Worm (Caenorhabditis elegans) whole organism, L4 larva: ENCODE measurements around the gene C41C4.9.

ENCODE experiments used
- F26F4.8 ChIP-seq: fragments of 200-800 bp; sonication (Bioruptor generic); conservative IDR thresholded peaks from 2 replicates; pipeline ENCODE4 v1.3.6; 2022; ENCODE audit warnings: missing genetic modification characterization, missing compliant biosample characterization
- F49E8.2 ChIP-seq: sonication (generic microtip); optimal IDR thresholded peaks from 2 replicates; lab custom pipeline; 2016; ENCODE audit warnings: missing compliant biosample characterization, mild to moderate bottlenecking, missing genetic modification characterization, borderline replicate concordance
- aha-1 ChIP-seq: fragments of 150-350 bp; peaks from one replicate; lab custom pipeline; 2014; ENCODE audit warnings: missing biosample characterization, missing genetic modification characterization
- aly-2 ChIP-seq: sonication (generic microtip); optimal IDR thresholded peaks from 2 replicates; lab custom pipeline; 2018; ENCODE audit warnings: missing biosample characterization, missing genetic modification characterization
- ama-1 ChIP-seq: fragments of 150-350 bp; optimal IDR thresholded peaks from 2 replicates; lab custom pipeline; 2014; ENCODE audit warnings: inconsistent platforms, mixed read lengths
- ceh-20 ChIP-seq: fragments of 200-800 bp; sonication (Bioruptor generic); IDR thresholded peaks from 2 replicates; pipeline ENCODE4 v1.3.6; 2022; ENCODE audit warnings: missing genetic modification reagents, missing genetic modification characterization, missing compliant biosample characterization
- ceh-32 ChIP-seq: sonication (generic microtip); optimal IDR thresholded peaks from 2 replicates; lab custom pipeline; 2016; ENCODE audit warnings: mild to moderate bottlenecking, missing genetic modification characterization, missing compliant biosample characterization; ENCODE audit not compliant: poor library complexity
- ceh-82 ChIP-seq: sonication (generic microtip); optimal IDR thresholded peaks from 2 replicates; lab custom pipeline; 2017; ENCODE audit warnings: missing biosample characterization, missing genetic modification characterization
- ces-1 ChIP-seq: fragments of 150-350 bp; sonication (generic microtip); optimal IDR thresholded peaks from 4 replicates; lab custom pipeline; 2014; ENCODE audit warnings: missing biosample characterization, missing genetic modification reagents, missing genetic modification characterization
- daf-12 ChIP-seq: fragments of 150-350 bp; optimal IDR thresholded peaks from 2 replicates; lab custom pipeline; 2014; ENCODE audit warnings: missing biosample characterization, missing genetic modification reagents, missing genetic modification characterization
- dmd-6 ChIP-seq: fragments of 200-800 bp; sonication (Bioruptor generic); IDR thresholded peaks from 2 replicates; pipeline ENCODE4 v1.3.6; 2022; ENCODE audit warnings: missing genetic modification reagents, missing genetic modification characterization, missing compliant biosample characterization
- dmd-9 ChIP-seq: fragments of 200-800 bp; sonication (Bioruptor generic); IDR thresholded peaks from 2 replicates; pipeline ENCODE4 v1.3.6; 2022; ENCODE audit warnings: missing genetic modification reagents, missing genetic modification characterization, missing compliant biosample characterization
- dpl-1 ChIP-seq: fragments of 150-350 bp; optimal IDR thresholded peaks from 2 replicates; lab custom pipeline; 2014; ENCODE audit warnings: missing biosample characterization, missing genetic modification reagents, missing genetic modification characterization
- egl-27 ChIP-seq: sonication (generic microtip); optimal IDR thresholded peaks from 3 replicates; lab custom pipeline; 2017; ENCODE audit warnings: missing biosample characterization, missing genetic modification reagents, missing genetic modification characterization
- egl-43 ChIP-seq: fragments of 200-800 bp; sonication (Bioruptor generic); IDR thresholded peaks from 2 replicates; pipeline ENCODE4 v1.3.6; 2022; ENCODE audit warnings: missing genetic modification reagents, missing genetic modification characterization, missing compliant biosample characterization
- fkh-10 ChIP-seq: fragments of 150-350 bp; optimal IDR thresholded peaks from 2 replicates; lab custom pipeline; 2014; ENCODE audit warnings: missing biosample characterization, missing genetic modification reagents, missing genetic modification characterization
- fos-1 ChIP-seq: fragments of 150-350 bp; optimal IDR thresholded peaks from 2 replicates; lab custom pipeline; 2014; ENCODE audit warnings: missing biosample characterization, missing genetic modification characterization
- hif-1 ChIP-seq, 2 experiments: sonication (generic microtip); optimal IDR thresholded peaks; 2 replicates each; lab custom pipeline; 2016 to 2017; ENCODE audit warnings: missing compliant biosample characterization in 2 of 2, missing genetic modification characterization in 2 of 2, missing genetic modification reagents in 2 of 2, missing genotype in 2 of 2, mild to moderate bottlenecking in 1 of 2
- hlh-30 ChIP-seq: sonication (generic microtip); optimal IDR thresholded peaks from 2 replicates; lab custom pipeline; 2017; ENCODE audit warnings: antibody characterized with exemption, mild to moderate bottlenecking, missing genetic modification characterization, missing compliant biosample characterization; ENCODE audit not compliant: insufficient read depth
- hmg-1.1 ChIP-seq: fragments of 200-800 bp; sonication (Bioruptor generic); IDR thresholded peaks from 2 replicates; pipeline ENCODE4 v1.3.6; 2022; ENCODE audit warnings: missing genetic modification reagents, missing genetic modification characterization, missing compliant biosample characterization
- lin-29 ChIP-seq: fragments of 200-800 bp; sonication (Bioruptor generic); IDR thresholded peaks from 2 replicates; pipeline ENCODE4 v1.3.6; 2022; ENCODE audit warnings: missing genetic modification reagents, missing genetic modification characterization, missing compliant biosample characterization
- lin-39 ChIP-seq: fragments of 150-350 bp; optimal IDR thresholded peaks from 2 replicates; lab custom pipeline; 2014; ENCODE audit warnings: missing biosample characterization, missing genetic modification reagents, missing genetic modification characterization
- lsy-2 ChIP-seq, 2 experiments: fragments of 150-350 bp in 1 of 2; sonication (generic microtip) in 1 of 2; optimal IDR thresholded peaks; 2 replicates each; lab custom pipeline; 2014 to 2017; ENCODE audit warnings: missing biosample characterization in 2 of 2, missing genetic modification characterization in 2 of 2
- madf-5 ChIP-seq, 2 experiments: fragments of 200-800 bp; sonication (Bioruptor generic); IDR thresholded peaks; 2 replicates each; pipeline ENCODE4 v1.3.6; 2022; ENCODE audit warnings: missing compliant biosample characterization in 2 of 2, missing genetic modification characterization in 2 of 2
- mdl-1 ChIP-seq, 2 experiments: fragments of 150-350 bp in 1 of 2; sonication (generic microtip) in 1 of 2; optimal IDR thresholded peaks; 2 replicates each; lab custom pipeline; 2014 to 2017; ENCODE audit warnings: missing biosample characterization in 2 of 2, missing genetic modification characterization in 2 of 2
- mxl-2 ChIP-seq: fragments of 200-800 bp; sonication (Bioruptor generic); conservative IDR thresholded peaks from 2 replicates; pipeline ENCODE4 v1.3.6; 2022; ENCODE audit warnings: missing genetic modification reagents, missing genetic modification characterization, missing compliant biosample characterization
- mxl-3 ChIP-seq: fragments of 200-800 bp; sonication (Bioruptor generic); optimal IDR thresholded peaks from 2 replicates; lab custom pipeline; 2018; ENCODE audit warnings: mild to moderate bottlenecking, missing genetic modification characterization, missing compliant biosample characterization
- nhr-111 ChIP-seq: fragments of 200-800 bp; sonication (Bioruptor generic); optimal IDR thresholded peaks from 2 replicates; lab custom pipeline; 2018; ENCODE audit warnings: mild to moderate bottlenecking, missing genetic modification characterization, missing compliant biosample characterization
- nhr-237 ChIP-seq: sonication (generic microtip); optimal IDR thresholded peaks from 2 replicates; lab custom pipeline; 2017; ENCODE audit warnings: missing biosample characterization, missing genetic modification characterization
- nhr-25 ChIP-seq: sonication (generic microtip); optimal IDR thresholded peaks from 2 replicates; lab custom pipeline; 2017; ENCODE audit warnings: missing genetic modification characterization, mild to moderate bottlenecking, missing compliant biosample characterization, antibody characterized with exemption, moderate library complexity, borderline replicate concordance; ENCODE audit not compliant: insufficient read depth
- nhr-28 ChIP-seq: fragments of 150-350 bp; optimal IDR thresholded peaks from 2 replicates; lab custom pipeline; 2014; ENCODE audit warnings: missing biosample characterization, missing genetic modification characterization
- nhr-41 ChIP-seq: fragments of 200-800 bp; sonication (Bioruptor generic); IDR thresholded peaks from 2 replicates; pipeline ENCODE4 v1.3.6; 2022; ENCODE audit warnings: missing genetic modification reagents, missing genetic modification characterization, missing compliant biosample characterization
- nhr-48 ChIP-seq: sonication (generic microtip); optimal IDR thresholded peaks from 2 replicates; lab custom pipeline; 2016; ENCODE audit warnings: mild to moderate bottlenecking, missing genetic modification characterization, missing compliant biosample characterization
- nhr-6 ChIP-seq: fragments of 150-350 bp; optimal IDR thresholded peaks from 2 replicates; lab custom pipeline; 2014; ENCODE audit warnings: missing biosample characterization, missing genetic modification characterization
- php-3 ChIP-seq: fragments of 200-800 bp; sonication (Bioruptor generic); IDR thresholded peaks from 2 replicates; pipeline ENCODE4 v1.3.6; 2022; ENCODE audit warnings: missing genetic modification reagents, missing genetic modification characterization, missing compliant biosample characterization
- rbr-2 ChIP-seq: sonication (generic microtip); optimal IDR thresholded peaks from 2 replicates; lab custom pipeline; 2016; ENCODE audit warnings: missing genotype, missing genetic modification characterization, missing compliant biosample characterization
- saeg-2 ChIP-seq: fragments of 200-800 bp; sonication (Bioruptor generic); IDR thresholded peaks from 2 replicates; pipeline ENCODE4 v1.3.6; 2022; ENCODE audit warnings: missing genetic modification reagents, missing genetic modification characterization, missing compliant biosample characterization
- sdz-12 ChIP-seq: fragments of 200-800 bp; sonication (Bioruptor generic); optimal IDR thresholded peaks from 2 replicates; lab custom pipeline; 2018; ENCODE audit warnings: mild to moderate bottlenecking, missing genetic modification characterization, missing compliant biosample characterization
- set-16 ChIP-seq: fragments of 200-800 bp; sonication (Bioruptor generic); IDR thresholded peaks from 2 replicates; pipeline ENCODE4 v1.3.6; 2022; ENCODE audit warnings: missing genetic modification reagents, missing genetic modification characterization, missing compliant biosample characterization
- snpc-1.2 ChIP-seq: fragments of 200-800 bp; sonication (Bioruptor generic); IDR thresholded peaks from 2 replicates; pipeline ENCODE4 v1.3.6; 2022; ENCODE audit warnings: missing genetic modification reagents, missing genetic modification characterization, missing compliant biosample characterization
- snpc-4 ChIP-seq: fragments of 150-350 bp; optimal IDR thresholded peaks from 2 replicates; lab custom pipeline; 2014; ENCODE audit warnings: missing biosample characterization, missing genetic modification characterization
- spr-3 ChIP-seq: fragments of 200-800 bp; sonication (Bioruptor generic); optimal IDR thresholded peaks from 2 replicates; lab custom pipeline; 2018; ENCODE audit warnings: mild to moderate bottlenecking, missing genetic modification characterization, missing compliant biosample characterization
- tag-97 ChIP-seq: fragments of 200-800 bp; sonication (Bioruptor generic); IDR thresholded peaks from 2 replicates; pipeline ENCODE4 v1.3.6; 2022; ENCODE audit warnings: missing genetic modification characterization, missing compliant biosample characterization
- tra-1 ChIP-seq: fragments of 200-800 bp; sonication (Bioruptor generic); IDR thresholded peaks from 2 replicates; pipeline ENCODE4 v1.3.6; 2022; ENCODE audit warnings: missing genetic modification reagents, missing genetic modification characterization, missing compliant biosample characterization
- unc-62 ChIP-seq, 3 experiments: fragments of 150-350 bp in 1 of 3; sonication (generic microtip); optimal IDR thresholded peaks in 2 of 3; peaks in 1 of 3; 1 replicate in 1 of 3; 2 replicates in 2 of 3; lab custom pipeline; 2014 to 2017; ENCODE audit warnings: missing biosample characterization in 3 of 3, missing genetic modification characterization in 3 of 3, missing genetic modification reagents in 3 of 3, missing genotype in 1 of 3
- vab-7 ChIP-seq: fragments of 200-800 bp; sonication (Bioruptor generic); IDR thresholded peaks from 2 replicates; pipeline ENCODE4 v1.3.6; 2022; ENCODE audit warnings: missing genetic modification reagents, missing genetic modification characterization, missing compliant biosample characterization
- zfp-2 ChIP-seq: sonication (generic microtip); optimal IDR thresholded peaks from 2 replicates; lab custom pipeline; 2016; ENCODE audit warnings: mild to moderate bottlenecking, missing genetic modification characterization, missing compliant biosample characterization
- zfp-3 ChIP-seq: fragments of 200-800 bp; sonication (Bioruptor generic); conservative IDR thresholded peaks from 2 replicates; pipeline ENCODE4 v1.3.6; 2022; ENCODE audit warnings: missing genetic modification reagents, missing genetic modification characterization, missing compliant biosample characterization
- ztf-11 ChIP-seq: fragments of 150-350 bp; optimal IDR thresholded peaks from 2 replicates; lab custom pipeline; 2014; ENCODE audit warnings: missing biosample characterization, missing genetic modification characterization
- ztf-7 ChIP-seq: fragments of 150-350 bp; optimal IDR thresholded peaks from 2 replicates; lab custom pipeline; 2014; ENCODE audit warnings: missing biosample characterization, missing genetic modification characterization

Gene C41C4.9

ce11 chrII:8131413-8131966 lies 24.0 kb downstream of the C41C4.9 start (continued):
- TF ChIP-seq nhr-41 (GFP tag; lab: Robert Waterston, UW), result no peak
- TF ChIP-seq vab-7 (GFP tag; lab: Robert Waterston, UW), result no peak
- no peak for TF ChIP-seq F26F4.8
- peak; percentile 80 for TF ChIP-seq egl-43 (GFP tag; lab: Robert Waterston, UW)
- TF ChIP-seq ama-1 (lab: Kevin White, UChicago), result no peak
- TF ChIP-seq ztf-7 (tag; lab: Kevin White, UChicago), result no peak
- TF ChIP-seq mxl-2 (GFP tag; lab: Robert Waterston, UW), result 0 out of 2 replicates have a peak, but pooled peaks have one; percentile 15
- no peak for TF ChIP-seq mdl-1 (tag; optimal IDR thresholded peaks at IDR 0.05; lab: Kevin White, UChicago)
- TF ChIP-seq php-3 (GFP tag; lab: Robert Waterston, UW), result no peak
- peak; percentile 81 for TF ChIP-seq rbr-2 (tag; lab: Kevin White, UChicago)
- no peak for TF ChIP-seq zfp-2 (tag; lab: Kevin White, UChicago)
- TF ChIP-seq nhr-48 (tag; lab: Kevin White, UChicago), result no peak
- no peak for TF ChIP-seq dmd-9
- TF ChIP-seq nhr-28 (tag; lab: Kevin White, UChicago), result no peak
- no peak for TF ChIP-seq daf-12
- no peak for TF ChIP-seq ces-1 (GFP tag; lab: Kevin White, UChicago)
- TF ChIP-seq dmd-6, result no peak
- peak; percentile 42 for TF ChIP-seq nhr-25 (tag; lab: Kevin White, UChicago)
- no peak for TF ChIP-seq lin-29 (GFP tag; lab: Robert Waterston, UW)
- no peak for TF ChIP-seq egl-27
- no peak for TF ChIP-seq spr-3 (GFP tag; lab: Kevin White, UChicago)
- TF ChIP-seq saeg-2, result no peak
- no peak for TF ChIP-seq zfp-3 (GFP tag; lab: Robert Waterston, UW)
- TF ChIP-seq nhr-237 (tag; lab: Kevin White, UChicago), result no peak
- TF ChIP-seq hif-1 (tag; optimal IDR thresholded peaks at IDR 0.05; lab: Kevin White, UChicago), result peak in 1 of 2 experiments; percentile 43
- TF ChIP-seq fkh-10 (GFP tag; lab: Kevin White, UChicago), result peak; percentile 67
- peak; percentile 35 for TF ChIP-seq mxl-3 (GFP tag; lab: Kevin White, UChicago)
- TF ChIP-seq madf-5 (GFP tag; IDR thresholded peaks at IDR 0.05; lab: Robert Waterston, UW), result no peak
- TF ChIP-seq lin-39 (tag; lab: Kevin White, UChicago), result no peak
- no peak for TF ChIP-seq sdz-12 (GFP tag; lab: Kevin White, UChicago)
- TF ChIP-seq snpc-4 (tag; lab: Kevin White, UChicago), result no peak
- TF ChIP-seq tra-1 (GFP tag; lab: Robert Waterston, UW), result 0 out of 2 replicates have a peak, but pooled peaks have one; percentile 15
- TF ChIP-seq set-16, result peak; percentile 69
- TF ChIP-seq hlh-30 (tag; lab: Kevin White, UChicago), result peak; percentile 54
- no peak for TF ChIP-seq dpl-1 (GFP tag; lab: Kevin White, UChicago)
- no peak for TF ChIP-seq F49E8.2 (tag; lab: Kevin White, UChicago)
- no peak for TF ChIP-seq tag-97 (GFP tag; lab: Robert Waterston, UW)
- no peak for TF ChIP-seq aly-2
- no peak for TF ChIP-seq nhr-6
- TF ChIP-seq hmg-1.1 (GFP tag; lab: Robert Waterston, UW), result peak; percentile 67
- TF ChIP-seq ztf-11, result no peak
- TF ChIP-seq ceh-82, result no peak
- TF ChIP-seq ceh-32 (tag; lab: Kevin White, UChicago), result no peak
- TF ChIP-seq lsy-2 (tag; optimal IDR thresholded peaks at IDR 0.05; lab: Kevin White, UChicago), result peak; percentile 46 to 78
- no peak for TF ChIP-seq snpc-1.2 (GFP tag; lab: Robert Waterston, UW)
- no peak for TF ChIP-seq fos-1
- TF ChIP-seq nhr-111 (GFP tag; lab: Kevin White, UChicago), result no peak
- TF ChIP-seq unc-62 (GFP tag; optimal IDR thresholded peaks at IDR 0.05 in 1 of 2; lab: Kevin White, UChicago), result peak in 1 of 2 experiments; percentile 51
- TF ChIP-seq unc-62 (tag; optimal IDR thresholded peaks at IDR 0.05; lab: Kevin White, UChicago), result no peak
- peak; percentile 97 for TF ChIP-seq aha-1 (tag; lab: Kevin White, UChicago)
- TF ChIP-seq ceh-20 (GFP tag; lab: Robert Waterston, UW), result peak; percentile 39; the same call in 1 of the 2 replicates
